Worm (Caenorhabditis elegans) whole organism, L2 larva: Measurements from ENCODE around the gene F25E2.3.

Experiments
- C34F6.9 ChIP-seq: fragments of 150-350 bp; optimal IDR thresholded peaks from 2 replicates; lab custom pipeline; 2014; ENCODE audit warnings: missing biosample characterization, missing genetic modification characterization
- ceh-82 ChIP-seq: fragments of 150-350 bp; optimal IDR thresholded peaks from 2 replicates; lab custom pipeline; 2014; ENCODE audit warnings: missing biosample characterization, missing genetic modification characterization
- dmd-4 ChIP-seq: sonication (generic microtip); optimal IDR thresholded peaks from 2 replicates; lab custom pipeline; 2017; ENCODE audit warnings: missing biosample characterization, missing genetic modification characterization
- elt-1 ChIP-seq: fragments of 150-350 bp; optimal IDR thresholded peaks from 2 replicates; lab custom pipeline; 2014; ENCODE audit warnings: missing biosample characterization, missing genetic modification characterization
- skn-1 ChIP-seq: sonication (generic microtip); optimal IDR thresholded peaks from 2 replicates; lab custom pipeline; 2017; ENCODE audit warnings: missing biosample characterization, missing genetic modification characterization
- snpc-4 ChIP-seq: fragments of 150-350 bp; optimal IDR thresholded peaks from 2 replicates; lab custom pipeline; 2014; ENCODE audit warnings: missing biosample characterization, missing genetic modification characterization
- ztf-11 ChIP-seq: sonication (generic microtip); optimal IDR thresholded peaks from 2 replicates; lab custom pipeline; 2017; ENCODE audit warnings: missing biosample characterization, missing genetic modification characterization

DNA sequence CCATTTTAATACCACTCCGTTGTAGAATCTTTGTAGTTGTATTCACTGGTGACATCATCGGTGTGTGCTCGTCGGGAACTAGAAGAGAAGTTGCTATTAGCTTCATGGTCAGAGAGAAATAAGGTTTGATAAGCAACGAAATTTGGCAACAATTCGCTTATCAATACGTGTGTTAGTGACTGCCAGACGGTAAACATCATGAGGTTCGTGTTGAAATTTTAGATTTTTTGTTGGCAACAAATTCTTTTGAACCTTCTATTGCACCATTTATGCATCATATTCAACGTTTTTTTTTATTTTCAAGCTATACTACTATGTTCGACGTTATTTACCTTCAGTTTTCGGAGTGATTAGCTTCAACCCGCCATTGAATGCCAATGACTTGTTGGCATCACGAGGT is 10.8 kb upstream of the F25E2.3 start:
- TF ChIP-seq dmd-4 = no peak
- no peak for TF ChIP-seq ztf-11 (tag; lab: Kevin White, UChicago)
- no peak for TF ChIP-seq elt-1 (tag; lab: Kevin White, UChicago)
- no peak for TF ChIP-seq ceh-82 (tag; lab: Kevin White, UChicago)
- no peak for TF ChIP-seq skn-1 (tag; lab: Kevin White, UChicago)
- no peak for TF ChIP-seq C34F6.9 (tag; lab: Kevin White, UChicago)
- no peak for TF ChIP-seq snpc-4 (tag; lab: Kevin White, UChicago)
